Worm (Caenorhabditis elegans) whole organism, L1 larva: Measurements from ENCODE around the gene vha-14.

Experiments
- dpl-1 ChIP-seq, 3 experiments: fragments of 150-350 bp in 2 of 3; sonication (generic microtip) in 1 of 3; optimal IDR thresholded peaks; 2 replicates each; lab custom pipeline; 2014 to 2017; ENCODE audit warnings: missing biosample characterization in 3 of 3, missing genetic modification characterization in 3 of 3, missing genetic modification reagents in 3 of 3
- egl-27 ChIP-seq, 2 experiments: fragments of 150-350 bp in 1 of 2; sonication (generic microtip); optimal IDR thresholded peaks; 3 replicates each; lab custom pipeline; 2017 to 2018; ENCODE audit warnings: missing biosample characterization in 2 of 2, missing genetic modification characterization in 2 of 2, missing genetic modification reagents in 2 of 2
- fkh-8 ChIP-seq: sonication (generic microtip); optimal IDR thresholded peaks from 2 replicates; lab custom pipeline; 2016; ENCODE audit warnings: mild to moderate bottlenecking, missing genetic modification characterization, missing compliant biosample characterization
- hlh-17 ChIP-seq: fragments of 200-800 bp; sonication (Bioruptor generic); optimal IDR thresholded peaks from 2 replicates; lab custom pipeline; 2018; ENCODE audit warnings: missing genetic modification characterization, mild to moderate bottlenecking, missing compliant biosample characterization, moderate library complexity, borderline replicate concordance
- hpl-2 ChIP-seq: fragments of 150-350 bp; optimal IDR thresholded peaks from 2 replicates; lab custom pipeline; 2014; ENCODE audit warnings: missing biosample characterization, missing genetic modification reagents, missing genetic modification characterization
- lsy-2 ChIP-seq, 2 experiments: fragments of 150-350 bp; optimal IDR thresholded peaks; 2 replicates each; lab custom pipeline; 2014; ENCODE audit warnings: missing biosample characterization in 2 of 2, missing genetic modification characterization in 2 of 2
- mdl-1 ChIP-seq, 2 experiments: fragments of 150-350 bp; optimal IDR thresholded peaks; 2 replicates each; lab custom pipeline; 2014 to 2017; ENCODE audit warnings: missing biosample characterization in 2 of 2, missing genetic modification characterization in 2 of 2, inconsistent platforms in 1 of 2
- mef-2 ChIP-seq: fragments of 150-350 bp; optimal IDR thresholded peaks from 2 replicates; lab custom pipeline; 2014; ENCODE audit warnings: missing biosample characterization, missing genetic modification characterization
- nhr-76 ChIP-seq: sonication (generic microtip); optimal IDR thresholded peaks from 2 replicates; lab custom pipeline; 2017; ENCODE audit warnings: missing biosample characterization, missing genetic modification characterization
- nhr-77 ChIP-seq: fragments of 150-350 bp; optimal IDR thresholded peaks from 2 replicates; lab custom pipeline; 2014; ENCODE audit warnings: missing biosample characterization, missing genetic modification characterization
- rnt-1 ChIP-seq: sonication (generic microtip); optimal IDR thresholded peaks from 2 replicates; lab custom pipeline; 2016; ENCODE audit warnings: mild to moderate bottlenecking, missing genetic modification characterization, moderate library complexity, missing compliant biosample characterization
- unc-62 ChIP-seq: fragments of 150-350 bp; optimal IDR thresholded peaks from 2 replicates; lab custom pipeline; 2014; ENCODE audit warnings: missing biosample characterization, missing genetic modification reagents, missing genetic modification characterization
- vab-15 ChIP-seq: sonication (generic microtip); optimal IDR thresholded peaks from 2 replicates; lab custom pipeline; 2017; ENCODE audit warnings: missing genotype, mild to moderate bottlenecking, missing genetic modification characterization, missing compliant biosample characterization

ce11 chrIII:9488431-9488830 is 19.5 kb upstream of the vha-14 start, which contains the start of gene nlp-36:
- TF ChIP-seq nhr-77 (tag; lab: Kevin White, UChicago) (no peak), mdl-1 (tag; optimal IDR thresholded peaks at IDR 0.05; lab: Kevin White, UChicago) (no peak), egl-27 (tag; optimal IDR thresholded peaks at IDR 0.05; lab: Kevin White, UChicago) (no peak), nhr-76 (tag; lab: Kevin White, UChicago) (no peak), unc-62 (GFP tag; lab: Kevin White, UChicago) (no peak), fkh-8 (no peak), hpl-2 (GFP tag; lab: Kevin White, UChicago) (no peak), hlh-17 (GFP tag; lab: Kevin White, UChicago) (no peak), rnt-1 (tag; lab: Kevin White, UChicago) (no peak), lsy-2 (tag; optimal IDR thresholded peaks at IDR 0.05; lab: Kevin White, UChicago) (no peak), vab-15 (tag; lab: Kevin White, UChicago) (no peak), dpl-1 (GFP tag; optimal IDR thresholded peaks at IDR 0.05; lab: Kevin White, UChicago) (no peak), mef-2 (tag; lab: Kevin White, UChicago) (no peak)
